Fruit fly (Drosophila melanogaster): ENCODE data around the gene Oseg5.

DNA sequence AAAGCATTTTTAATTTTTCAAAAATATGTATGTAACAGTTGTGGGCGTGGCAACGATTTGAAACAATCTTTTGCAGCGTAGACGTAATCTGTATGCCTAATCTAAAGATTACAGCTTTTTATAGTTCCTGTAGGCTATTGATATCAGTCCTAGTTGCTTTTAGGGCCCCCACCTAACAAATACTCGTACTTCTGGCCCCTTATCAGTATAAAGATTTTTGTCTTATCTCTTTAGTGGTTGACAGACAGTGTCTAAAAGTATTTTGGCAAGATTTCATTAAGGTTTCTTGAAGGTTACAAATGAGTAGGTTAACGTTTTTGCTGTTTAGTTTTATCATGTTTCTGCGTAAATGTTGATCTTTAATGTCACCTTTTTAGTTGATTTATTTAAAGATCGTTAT, 6.9 kb downstream of the Oseg5 start:
- no peak for TF ChIP-seq Sin3A (optimal IDR thresholded peaks at IDR 0.05)
- no peak for TF ChIP-seq h (optimal IDR thresholded peaks at IDR 0.05)
- TF ChIP-seq psq (optimal IDR thresholded peaks at IDR 0.05), result no peak

All from Kc167 (cell line).